Fruit fly (Drosophila melanogaster): ENCODE results near the gene mRpS6.

mRpS6 gene

dm6 chr3L:4406653-4407257 is 42.4 kb downstream of the mRpS6 start, which contains the start of gene TP53INP (continued):
- TF ChIP-seq sc (optimal IDR thresholded peaks at IDR 0.05) (no peak), sc (GFP tag; optimal IDR thresholded peaks at IDR 0.05) (peak; percentile 84), Stat92E (GFP tag; optimal IDR thresholded peaks at IDR 0.05) (peak in 1 of 3 experiments; percentile 66), Nf-YC (tag; optimal IDR thresholded peaks at IDR 0.05) (peak; percentile 85), hkb (optimal IDR thresholded peaks at IDR 0.05) (no peak), hkb (GFP tag; IDR thresholded peaks at IDR 0.05) (peak; percentile 86), ranshi (GFP tag; IDR thresholded peaks at IDR 0.05) (peak; percentile 67), CG8924 (tag; optimal IDR thresholded peaks at IDR 0.05) (peak; percentile 96), CG34224 (GFP tag; IDR thresholded peaks at IDR 0.05; ENCODE audit: partially characterized antibody) (peak; percentile 30; the same call in 2 of the 3 replicates), ap (GFP tag; IDR thresholded peaks at IDR 0.05) (peak; percentile 56; the same call in 1 of the 2 replicates), CG4617 (GFP tag; optimal IDR thresholded peaks at IDR 0.05; ENCODE audit: borderline replicate concordance) (peak; percentile 34), Side (GFP tag; optimal IDR thresholded peaks at IDR 0.05) (peak; percentile 65), slp2 (GFP tag; optimal IDR thresholded peaks at IDR 0.05) (peak; percentile 69), CG9797 (GFP tag; optimal IDR thresholded peaks at IDR 0.05) (no peak), CG3995 (GFP tag; optimal IDR thresholded peaks at IDR 0.05) (no peak), CG12659 (GFP tag; optimal IDR thresholded peaks at IDR 0.05) (peak; percentile 92), eve (GFP tag; optimal IDR thresholded peaks at IDR 0.05) (peak in 1 of 2 experiments; percentile 88), CG1647 (GFP tag; optimal IDR thresholded peaks at IDR 0.05) (peak; percentile 41), CG6254 (GFP tag; optimal IDR thresholded peaks at IDR 0.05) (peak; percentile 76), shn (GFP tag; optimal IDR thresholded peaks at IDR 0.05) (peak; percentile 60), CG4707 (GFP tag; optimal IDR thresholded peaks at IDR 0.05) (peak; percentile 63), chn (GFP tag; optimal IDR thresholded peaks at IDR 0.05) (peak; percentile 76), CG9215 (GFP tag; IDR thresholded peaks at IDR 0.05) (peak; percentile 72), esg (GFP tag; conservative IDR thresholded peaks at IDR 0.05) (peak; percentile 83), knrl (GFP tag; IDR thresholded peaks at IDR 0.05; ENCODE audit: partially characterized antibody) (no peak), ham (GFP tag; IDR thresholded peaks at IDR 0.05) (no peak), Xbp1 (GFP tag; optimal IDR thresholded peaks at IDR 0.05) (peak; percentile 90), CG8359 (GFP tag; optimal IDR thresholded peaks at IDR 0.05; ENCODE audit: borderline replicate concordance) (peak; percentile 71), CG5953 (GFP tag; IDR thresholded peaks at IDR 0.05) (no peak), CG3065 (GFP tag; optimal IDR thresholded peaks at IDR 0.05) (peak; percentile 51), BtbVII (GFP tag; optimal IDR thresholded peaks at IDR 0.05) (peak; percentile 87), CG17359 (tag; optimal IDR thresholded peaks at IDR 0.05) (peak; percentile 76), CG9817 (tag; optimal IDR thresholded peaks at IDR 0.05) (peak; percentile 83), BEAF-32 (GFP tag; optimal IDR thresholded peaks at IDR 0.05) (no peak), Sox100B (GFP tag; optimal IDR thresholded peaks at IDR 0.05) (peak; percentile 93), CG12236 (GFP tag; optimal IDR thresholded peaks at IDR 0.05) (peak; percentile 52), mirr (GFP tag; optimal IDR thresholded peaks at IDR 0.05) (peak; percentile 12), zen2 (GFP tag; IDR thresholded peaks at IDR 0.05; ENCODE audit: partially characterized antibody) (no peak), CG9609 (GFP tag; optimal IDR thresholded peaks at IDR 0.05) (peak; percentile 49), dmrt99B (tag; optimal IDR thresholded peaks at IDR 0.05) (peak; percentile 93), Dfd (GFP tag; optimal IDR thresholded peaks at IDR 0.05) (no peak), gsb-n (tag; optimal IDR thresholded peaks at IDR 0.05) (peak; percentile 81), ci (GFP tag; IDR thresholded peaks at IDR 0.05) (peak; percentile 52; the same call in 2 of the 3 replicates), CG15514 (GFP tag; optimal IDR thresholded peaks at IDR 0.05) (peak; percentile 48), hbn (GFP tag; IDR thresholded peaks at IDR 0.05; ENCODE audit: partially characterized antibody) (no peak), CG33213 (GFP tag; optimal IDR thresholded peaks at IDR 0.05) (peak; percentile 29), Dad (GFP tag; optimal IDR thresholded peaks at IDR 0.05) (peak; percentile 68), CG11560 (tag; IDR thresholded peaks at IDR 0.05) (0 out of 3 replicates have a peak, but pooled peaks have one; percentile 35), eyg (GFP tag; optimal IDR thresholded peaks at IDR 0.05) (peak; percentile 62)
